Worm (Caenorhabditis elegans) whole organism, L1 larva: ENCODE measurements around the gene acs-11.

Experiments used
- C16A3.4 ChIP-seq: fragments of 150-350 bp; optimal IDR thresholded peaks from 2 replicates; lab custom pipeline; 2014; ENCODE audit warnings: missing biosample characterization, missing genetic modification characterization
- F16B12.6 ChIP-seq: fragments of 150-350 bp; optimal IDR thresholded peaks from 2 replicates; lab custom pipeline; 2014; ENCODE audit warnings: missing biosample characterization, missing genetic modification characterization
- aha-1 ChIP-seq: fragments of 150-350 bp; optimal IDR thresholded peaks from 2 replicates; lab custom pipeline; 2014; ENCODE audit warnings: missing biosample characterization, missing genetic modification characterization
- alr-1 ChIP-seq: fragments of 200-800 bp; sonication (Bioruptor generic); optimal IDR thresholded peaks from 2 replicates; lab custom pipeline; 2018; ENCODE audit warnings: borderline replicate concordance, mild to moderate bottlenecking, missing genetic modification characterization, missing compliant biosample characterization
- aly-2 ChIP-seq: fragments of 150-350 bp; optimal IDR thresholded peaks from 2 replicates; lab custom pipeline; 2014; ENCODE audit warnings: missing biosample characterization, missing genetic modification characterization
- blmp-1 ChIP-seq: fragments of 150-350 bp; optimal IDR thresholded peaks from 2 replicates; lab custom pipeline; 2014; ENCODE audit warnings: missing biosample characterization, missing genetic modification characterization
- ceh-8 ChIP-seq: fragments of 200-800 bp; sonication (Bioruptor generic); optimal IDR thresholded peaks from 2 replicates; lab custom pipeline; 2018; ENCODE audit warnings: mild to moderate bottlenecking, missing genetic modification characterization, moderate library complexity, missing compliant biosample characterization
- ceh-88 ChIP-seq: fragments of 200-800 bp; sonication (Bioruptor generic); IDR thresholded peaks from 2 replicates; pipeline ENCODE4 v1.3.6; 2022; ENCODE audit warnings: missing genetic modification characterization, missing compliant biosample characterization
- ces-1 ChIP-seq: fragments of 150-350 bp; optimal IDR thresholded peaks from 2 replicates; lab custom pipeline; 2014; ENCODE audit warnings: missing biosample characterization, missing genetic modification reagents, missing genetic modification characterization
- dpl-1 ChIP-seq, 3 experiments: fragments of 150-350 bp in 2 of 3; sonication (generic microtip) in 1 of 3; optimal IDR thresholded peaks; 2 replicates each; lab custom pipeline; 2014 to 2017; ENCODE audit warnings: missing biosample characterization in 3 of 3, missing genetic modification characterization in 3 of 3, missing genetic modification reagents in 3 of 3
- efl-1 ChIP-seq, 4 experiments: fragments of 150-350 bp; optimal IDR thresholded peaks in 3 of 4; peaks in 1 of 4; 1 replicate in 1 of 4; 2 replicates in 3 of 4; lab custom pipeline; 2014; ENCODE audit warnings: missing biosample characterization in 2 of 4, missing genetic modification characterization in 2 of 4, missing genetic modification reagents in 2 of 4
- efl-3 ChIP-seq: fragments of 200-800 bp; sonication (Bioruptor generic); optimal IDR thresholded peaks from 2 replicates; lab custom pipeline; 2018; ENCODE audit warnings: mild to moderate bottlenecking, missing genetic modification characterization, missing compliant biosample characterization
- elt-2 ChIP-seq: sonication (generic microtip); optimal IDR thresholded peaks from 2 replicates; lab custom pipeline; 2016; ENCODE audit warnings: missing genetic modification characterization, mild to moderate bottlenecking, inconsistent platforms, missing compliant biosample characterization, missing genetic modification reagents
- ets-5 ChIP-seq: fragments of 200-800 bp; sonication (Bioruptor generic); IDR thresholded peaks from 2 replicates; pipeline ENCODE4 v1.3.6; 2022; ENCODE audit warnings: missing genetic modification characterization, missing compliant biosample characterization
- fkh-10 ChIP-seq: sonication (generic microtip); optimal IDR thresholded peaks from 2 replicates; lab custom pipeline; 2017; ENCODE audit warnings: missing biosample characterization, missing genetic modification reagents, missing genetic modification characterization
- fos-1 ChIP-seq: fragments of 150-350 bp; optimal IDR thresholded peaks from 2 replicates; lab custom pipeline; 2014; ENCODE audit warnings: missing biosample characterization, missing genetic modification characterization
- grh-1 ChIP-seq: fragments of 200-800 bp; sonication (Bioruptor generic); IDR thresholded peaks from 2 replicates; pipeline ENCODE4 v1.3.6; 2022; ENCODE audit warnings: missing genetic modification reagents, missing genetic modification characterization, missing compliant biosample characterization
- hlh-17 ChIP-seq: fragments of 200-800 bp; sonication (Bioruptor generic); optimal IDR thresholded peaks from 2 replicates; lab custom pipeline; 2018; ENCODE audit warnings: missing genetic modification characterization, mild to moderate bottlenecking, missing compliant biosample characterization, moderate library complexity, borderline replicate concordance
- hpl-2 ChIP-seq: fragments of 150-350 bp; optimal IDR thresholded peaks from 2 replicates; lab custom pipeline; 2014; ENCODE audit warnings: missing biosample characterization, missing genetic modification reagents, missing genetic modification characterization
- isw-1 ChIP-seq: fragments of 200-800 bp; sonication (Bioruptor generic); IDR thresholded peaks from 2 replicates; pipeline ENCODE4 v1.3.6; 2022; ENCODE audit warnings: missing genetic modification characterization, missing compliant biosample characterization
- lin-13 ChIP-seq: fragments of 150-350 bp; optimal IDR thresholded peaks from 2 replicates; lab custom pipeline; 2014; ENCODE audit warnings: missing biosample characterization, missing genetic modification reagents, missing genetic modification characterization
- lin-15B ChIP-seq: fragments of 150-350 bp; sonication (generic microtip); optimal IDR thresholded peaks from 3 replicates; lab custom pipeline; 2014; ENCODE audit warnings: missing biosample characterization, missing genetic modification characterization
- lin-39 ChIP-seq: fragments of 150-350 bp; optimal IDR thresholded peaks from 2 replicates; lab custom pipeline; 2014; ENCODE audit warnings: missing biosample characterization, missing genetic modification reagents, missing genetic modification characterization
- lir-3 ChIP-seq: sonication (generic microtip); optimal IDR thresholded peaks from 2 replicates; lab custom pipeline; 2016; ENCODE audit warnings: mild to moderate bottlenecking, missing genetic modification characterization, moderate library complexity, missing compliant biosample characterization; ENCODE audit not compliant: poor library complexity
- lsy-2 ChIP-seq, 2 experiments: fragments of 150-350 bp; optimal IDR thresholded peaks; 2 replicates each; lab custom pipeline; 2014; ENCODE audit warnings: missing biosample characterization in 2 of 2, missing genetic modification characterization in 2 of 2
- mab-9 ChIP-seq: fragments of 200-800 bp; sonication (Bioruptor generic); IDR thresholded peaks from 2 replicates; pipeline ENCODE4 v1.3.6; 2022; ENCODE audit warnings: missing genetic modification reagents, missing genetic modification characterization, missing compliant biosample characterization
- mdl-1 ChIP-seq, 2 experiments: fragments of 150-350 bp; optimal IDR thresholded peaks; 2 replicates each; lab custom pipeline; 2014 to 2017; ENCODE audit warnings: missing biosample characterization in 2 of 2, missing genetic modification characterization in 2 of 2, inconsistent platforms in 1 of 2
- mef-2 ChIP-seq: fragments of 150-350 bp; optimal IDR thresholded peaks from 2 replicates; lab custom pipeline; 2014; ENCODE audit warnings: missing biosample characterization, missing genetic modification characterization
- mep-1 ChIP-seq: fragments of 150-350 bp; optimal IDR thresholded peaks from 2 replicates; lab custom pipeline; 2014; ENCODE audit warnings: missing biosample characterization, missing genetic modification characterization
- nhr-12 ChIP-seq: sonication (generic microtip); optimal IDR thresholded peaks from 2 replicates; lab custom pipeline; 2017; ENCODE audit warnings: missing biosample characterization, missing genetic modification characterization
- nhr-19 ChIP-seq: fragments of 200-800 bp; sonication (Bioruptor generic); conservative IDR thresholded peaks from 2 replicates; pipeline ENCODE4 v1.3.6; 2022; ENCODE audit warnings: missing genetic modification characterization, missing compliant biosample characterization
- nhr-20 ChIP-seq: sonication (generic microtip); optimal IDR thresholded peaks from 2 replicates; lab custom pipeline; 2016; ENCODE audit warnings: mild to moderate bottlenecking, missing genetic modification characterization, missing compliant biosample characterization
- nhr-47 ChIP-seq: sonication (generic microtip); optimal IDR thresholded peaks from 2 replicates; lab custom pipeline; 2016; ENCODE audit warnings: mild to moderate bottlenecking, missing genetic modification characterization, moderate library complexity, missing compliant biosample characterization
- nhr-77 ChIP-seq: fragments of 150-350 bp; optimal IDR thresholded peaks from 2 replicates; lab custom pipeline; 2014; ENCODE audit warnings: missing biosample characterization, missing genetic modification characterization
- nhr-85 ChIP-seq: sonication (generic microtip); peaks from one replicate; lab custom pipeline; 2016; ENCODE audit warnings: missing genetic modification characterization, inconsistent platforms, missing compliant biosample characterization
- nhr-90 ChIP-seq: sonication (generic microtip); optimal IDR thresholded peaks from 2 replicates; lab custom pipeline; 2016; ENCODE audit warnings: mild to moderate bottlenecking, missing genetic modification characterization, missing compliant biosample characterization; ENCODE audit not compliant: poor library complexity
- pag-3 ChIP-seq: sonication (generic microtip); optimal IDR thresholded peaks from 2 replicates; lab custom pipeline; 2017; ENCODE audit warnings: missing genetic modification characterization, mild to moderate bottlenecking, missing compliant biosample characterization, antibody characterized with exemption, borderline replicate concordance; ENCODE audit not compliant: insufficient read depth
- rnt-1 ChIP-seq: sonication (generic microtip); optimal IDR thresholded peaks from 2 replicates; lab custom pipeline; 2016; ENCODE audit warnings: mild to moderate bottlenecking, missing genetic modification characterization, moderate library complexity, missing compliant biosample characterization
- skn-1 ChIP-seq: fragments of 150-350 bp; optimal IDR thresholded peaks from 2 replicates; lab custom pipeline; 2014; ENCODE audit warnings: missing biosample characterization, missing genetic modification characterization
- snpc-4 ChIP-seq: fragments of 150-350 bp; optimal IDR thresholded peaks from 2 replicates; lab custom pipeline; 2014; ENCODE audit warnings: missing biosample characterization, missing genetic modification characterization
- sox-4 ChIP-seq: sonication (generic microtip); optimal IDR thresholded peaks from 2 replicates; lab custom pipeline; 2016; ENCODE audit warnings: missing genetic modification characterization, missing compliant biosample characterization
- sptf-1 ChIP-seq: fragments of 150-350 bp; optimal IDR thresholded peaks from 2 replicates; lab custom pipeline; 2014; ENCODE audit warnings: missing biosample characterization, missing genetic modification characterization
- tlp-1 ChIP-seq: fragments of 150-350 bp; optimal IDR thresholded peaks from 2 replicates; lab custom pipeline; 2014; ENCODE audit warnings: missing biosample characterization, missing genetic modification characterization
- unc-130 ChIP-seq: fragments of 150-350 bp; optimal IDR thresholded peaks from 2 replicates; lab custom pipeline; 2017; ENCODE audit warnings: missing biosample characterization, missing genetic modification characterization, inconsistent platforms
- unc-86 ChIP-seq: sonication (generic microtip); optimal IDR thresholded peaks from 2 replicates; lab custom pipeline; 2016; ENCODE audit warnings: missing genetic modification characterization, missing compliant biosample characterization
- unc-98 ChIP-seq: fragments of 200-800 bp; sonication (Bioruptor generic); IDR thresholded peaks from 2 replicates; pipeline ENCODE4 v1.3.6; 2022; ENCODE audit warnings: missing genetic modification characterization, missing compliant biosample characterization
- vab-15 ChIP-seq: sonication (generic microtip); optimal IDR thresholded peaks from 2 replicates; lab custom pipeline; 2017; ENCODE audit warnings: missing genotype, mild to moderate bottlenecking, missing genetic modification characterization, missing compliant biosample characterization

The acs-11 gene

ce11 chrII:4736585-4736984 is 5.4 kb upstream of the acs-11 start (continued):
- TF ChIP-seq efl-3 (no peak), grh-1 (no peak), ceh-8 (GFP tag; lab: Kevin White, UChicago) (no peak), nhr-19 (GFP tag; lab: Robert Waterston, UW) (no peak), mef-2 (tag; lab: Kevin White, UChicago) (no peak), isw-1 (GFP tag; lab: Robert Waterston, UW) (no peak), vab-15 (tag; lab: Kevin White, UChicago) (no peak), lin-13 (GFP tag; lab: Kevin White, UChicago) (no peak), unc-98 (GFP tag; lab: Robert Waterston, UW) (no peak), sptf-1 (tag; lab: Kevin White, UChicago) (no peak), nhr-12 (no peak), lin-15B (tag; lab: Kevin White, UChicago) (no peak), pag-3 (tag; lab: Kevin White, UChicago) (peak; percentile 58), aha-1 (tag; lab: Kevin White, UChicago) (no peak), C16A3.4 (tag; lab: Kevin White, UChicago) (no peak), nhr-90 (tag; lab: Kevin White, UChicago) (no peak), lsy-2 (tag; optimal IDR thresholded peaks at IDR 0.05; lab: Kevin White, UChicago) (peak; percentile 19 to 20), dpl-1 (GFP tag; optimal IDR thresholded peaks at IDR 0.05; lab: Kevin White, UChicago) (no peak), nhr-85 (tag; lab: Kevin White, UChicago) (no peak), elt-2 (tag; lab: Kevin White, UChicago) (no peak), blmp-1 (tag; lab: Kevin White, UChicago) (no peak), ces-1 (no peak), nhr-20 (no peak), sox-4 (tag; lab: Kevin White, UChicago) (no peak), nhr-77 (tag; lab: Kevin White, UChicago) (no peak), alr-1 (tag; lab: Kevin White, UChicago) (no peak), F16B12.6 (tag; lab: Kevin White, UChicago) (no peak), fkh-10 (no peak)

ce11 chrII:4737348-4737747 is 4.6 kb upstream of the acs-11 start, which contains the start of gene ctsa-1.1:
TSS of gene ctsa-1.1 (plus strand) at chrII:4737648.
- peak; percentile 8 for TF ChIP-seq rnt-1 (tag; lab: Kevin White, UChicago)
- no peak for TF ChIP-seq unc-130 (tag; lab: Kevin White, UChicago)
- no peak for TF ChIP-seq efl-1 (optimal IDR thresholded peaks at IDR 0.05; lab: Kevin White, UChicago)
- no peak for TF ChIP-seq efl-1 (GFP tag; optimal IDR thresholded peaks at IDR 0.05 in 1 of 2; lab: Kevin White, UChicago)
- TF ChIP-seq unc-86: no peak

ce11 chrII:4739984-4740462 is 1.9 kb upstream of the acs-11 start, which contains the start of gene eas-1:
TSS of gene eas-1 (plus strand) at chrII:4740412.
- peak; percentile 75 for TF ChIP-seq unc-86
- peak; percentile 97 to 100 for TF ChIP-seq efl-1 (optimal IDR thresholded peaks at IDR 0.05; lab: Kevin White, UChicago)
- peak; percentile 96 to 99 for TF ChIP-seq efl-1 (GFP tag; optimal IDR thresholded peaks at IDR 0.05 in 1 of 2; lab: Kevin White, UChicago)
- peak; percentile 52 for TF ChIP-seq fos-1 (tag; lab: Kevin White, UChicago)
- peak; percentile 35 for TF ChIP-seq lin-39 (tag; lab: Kevin White, UChicago)
- TF ChIP-seq mdl-1 (tag; optimal IDR thresholded peaks at IDR 0.05; lab: Kevin White, UChicago): peak; percentile 20 to 88
- peak; percentile 25 for TF ChIP-seq fkh-10
- TF ChIP-seq unc-130 (tag; lab: Kevin White, UChicago): peak; percentile 18
- peak; percentile 78 for TF ChIP-seq skn-1
- TF ChIP-seq hlh-17: no peak
- peak; percentile 67 for TF ChIP-seq snpc-4
- TF ChIP-seq ceh-88 (GFP tag; lab: Robert Waterston, UW): peak; percentile 57; the same call in 1 of the 2 replicates
- no peak for TF ChIP-seq aly-2
- peak; percentile 86 for TF ChIP-seq nhr-20
- no peak for TF ChIP-seq pag-3 (tag; lab: Kevin White, UChicago)
- no peak for TF ChIP-seq tlp-1 (tag; lab: Kevin White, UChicago)
- peak; percentile 71 for TF ChIP-seq C16A3.4 (tag; lab: Kevin White, UChicago)
- TF ChIP-seq lin-13 (GFP tag; lab: Kevin White, UChicago): peak; percentile 37
- TF ChIP-seq nhr-90 (tag; lab: Kevin White, UChicago): peak; percentile 90
- peak; percentile 82 for TF ChIP-seq mep-1
- TF ChIP-seq lin-15B (tag; lab: Kevin White, UChicago): peak; percentile 55
- TF ChIP-seq mab-9: peak; percentile 69
- TF ChIP-seq lir-3 (tag; lab: Kevin White, UChicago): peak; percentile 95
- TF ChIP-seq hpl-2: peak; percentile 47
- peak; percentile 92 for TF ChIP-seq nhr-47 (tag; lab: Kevin White, UChicago)
- no peak for TF ChIP-seq ets-5 (GFP tag; lab: Robert Waterston, UW)
